Worm (Caenorhabditis elegans): ENCODE data around the gene T09A5.15.

The T09A5.15 gene

ce11 chrII:7819359-7819758, 38.4 kb upstream of the T09A5.15 start:
- no peak for TF ChIP-seq mec-3 (tag; optimal IDR thresholded peaks at IDR 0.05; ENCODE audit: borderline replicate concordance)
- no peak for TF ChIP-seq ama-1 (optimal IDR thresholded peaks at IDR 0.05)
- TF ChIP-seq elt-2 (tag; optimal IDR thresholded peaks at IDR 0.05) = peak; percentile 91
- no peak for TF ChIP-seq fkh-6 (tag; optimal IDR thresholded peaks at IDR 0.05)
- TF ChIP-seq nhr-11 (tag; optimal IDR thresholded peaks at IDR 0.05) = no peak

ce11 chrII:7822454-7822853, 35.3 kb upstream of the T09A5.15 start, which contains the start of gene irld-47:
TSS of gene irld-47 (minus strand) at chrII:7822554.
- TF ChIP-seq sox-4 (tag; optimal IDR thresholded peaks at IDR 0.05) = no peak
- no peak for TF ChIP-seq rnt-1 (tag; optimal IDR thresholded peaks at IDR 0.05)
- no peak for TF ChIP-seq ceh-2 (tag; optimal IDR thresholded peaks at IDR 0.05)
- TF ChIP-seq dmd-4 (tag; optimal IDR thresholded peaks at IDR 0.05; ENCODE audit: borderline replicate concordance) = no peak
- TF ChIP-seq gmeb-2 (tag; optimal IDR thresholded peaks at IDR 0.05) = no peak
- no peak for TF ChIP-seq hlh-6 (tag; optimal IDR thresholded peaks at IDR 0.05)
- no peak for TF ChIP-seq ceh-9 (tag; optimal IDR thresholded peaks at IDR 0.05)
- no peak for TF ChIP-seq unc-86 (tag; optimal IDR thresholded peaks at IDR 0.05)
- TF ChIP-seq ceh-30 (tag; optimal IDR thresholded peaks at IDR 0.05) = no peak
- TF ChIP-seq fkh-6 (tag; optimal IDR thresholded peaks at IDR 0.05) = no peak
- TF ChIP-seq ceh-14 (tag; optimal IDR thresholded peaks at IDR 0.05) = no peak
- no peak for TF ChIP-seq lin-11 (tag; optimal IDR thresholded peaks at IDR 0.05)
- no peak for TF ChIP-seq elt-2 (tag; optimal IDR thresholded peaks at IDR 0.05)
- no peak for TF ChIP-seq ztf-16 (tag; optimal IDR thresholded peaks at IDR 0.05)

ce11 chrII:7825107-7825506, 32.7 kb upstream of the T09A5.15 start, which contains the start of gene srw-62:
TSS of gene srw-62 (plus strand) at chrII:7825407.
- no peak for TF ChIP-seq odd-2 (tag; optimal IDR thresholded peaks at IDR 0.05)
- TF ChIP-seq sox-4 (tag; optimal IDR thresholded peaks at IDR 0.05) = no peak
- TF ChIP-seq sdc-2 (tag; optimal IDR thresholded peaks at IDR 0.05) = no peak
- TF ChIP-seq pag-3 (tag; optimal IDR thresholded peaks at IDR 0.05; ENCODE audit: borderline replicate concordance) = no peak
- no peak for TF ChIP-seq hlh-15 (tag; optimal IDR thresholded peaks at IDR 0.05)
- TF ChIP-seq rnt-1 (tag; optimal IDR thresholded peaks at IDR 0.05) = no peak
- TF ChIP-seq ceh-34 (tag; optimal IDR thresholded peaks at IDR 0.05) = no peak
- no peak for TF ChIP-seq hlh-8 (tag; optimal IDR thresholded peaks at IDR 0.05)
- TF ChIP-seq K09A11.1 (tag; optimal IDR thresholded peaks at IDR 0.05; ENCODE audit: insufficient read depth) = no peak
- TF ChIP-seq ceh-45 (GFP tag; IDR thresholded peaks at IDR 0.05) = no peak
- TF ChIP-seq ama-1 (optimal IDR thresholded peaks at IDR 0.05) = no peak
- no peak for TF ChIP-seq pax-1 (tag; optimal IDR thresholded peaks at IDR 0.05)
- no peak for TF ChIP-seq ztf-16 (tag; optimal IDR thresholded peaks at IDR 0.05)
- TF ChIP-seq ttx-3 (tag; optimal IDR thresholded peaks at IDR 0.05) = no peak
- TF ChIP-seq Y22D7AL.16 (tag; optimal IDR thresholded peaks at IDR 0.05) = no peak

- TF ChIP-seq elt-2 (tag; optimal IDR thresholded peaks at IDR 0.05) (peak; percentile 93), F13H6.1 (tag; optimal IDR thresholded peaks at IDR 0.05) (no peak), elt-4 (tag; optimal IDR thresholded peaks at IDR 0.05) (no peak)
Observed at ce11 chrII:7827883-7828282, 29.9 kb upstream of the T09A5.15 start.

- TF ChIP-seq pag-3 (tag; optimal IDR thresholded peaks at IDR 0.05; ENCODE audit: borderline replicate concordance) (no peak), npax-4 (tag; optimal IDR thresholded peaks at IDR 0.05) (no peak), nhr-11 (tag; optimal IDR thresholded peaks at IDR 0.05) (no peak), ceh-31 (tag; optimal IDR thresholded peaks at IDR 0.05) (no peak), ceh-9 (tag; optimal IDR thresholded peaks at IDR 0.05) (no peak), K02D7.2 (tag; optimal IDR thresholded peaks at IDR 0.05) (no peak), unc-42 (tag; optimal IDR thresholded peaks at IDR 0.05) (no peak), C08G9.2 (tag; optimal IDR thresholded peaks at IDR 0.05) (no peak), ahr-1 (tag; optimal IDR thresholded peaks at IDR 0.05) (no peak), ceh-24 (tag; optimal IDR thresholded peaks at IDR 0.05) (no peak), ceh-30 (tag; optimal IDR thresholded peaks at IDR 0.05) (no peak), ets-4 (tag; optimal IDR thresholded peaks at IDR 0.05) (no peak), zip-5 (tag; optimal IDR thresholded peaks at IDR 0.05) (no peak), tbx-7 (tag; optimal IDR thresholded peaks at IDR 0.05) (no peak), ceh-22 (tag; optimal IDR thresholded peaks at IDR 0.05) (no peak), T23F11.4 (GFP tag; optimal IDR thresholded peaks at IDR 0.05) (no peak)
Observed at ce11 chrII:7829616-7830015, 28.1 kb upstream of the T09A5.15 start.

Data from whole organism, late embryonic.